Worm (Caenorhabditis elegans) whole organism, late embryonic: ENCODE results near the gene nhr-122.

ENCODE experiments used
- C08G9.2 ChIP-seq: sonication (generic microtip); optimal IDR thresholded peaks from 2 replicates; lab custom pipeline; 2016; ENCODE audit warnings: mild to moderate bottlenecking, missing genetic modification characterization, moderate library complexity, missing compliant biosample characterization
- F13H6.1 ChIP-seq: sonication (generic microtip); optimal IDR thresholded peaks from 2 replicates; lab custom pipeline; 2016; ENCODE audit warnings: missing genetic modification characterization, missing compliant biosample characterization
- K02D7.2 ChIP-seq: sonication (generic microtip); optimal IDR thresholded peaks from 2 replicates; lab custom pipeline; 2017; ENCODE audit warnings: mild to moderate bottlenecking, missing genetic modification characterization, missing compliant biosample characterization
- K09A11.1 ChIP-seq: sonication (generic microtip); optimal IDR thresholded peaks from 2 replicates; lab custom pipeline; 2017; ENCODE audit warnings: antibody characterized with exemption, mild to moderate bottlenecking, missing genetic modification characterization, missing compliant biosample characterization; ENCODE audit not compliant: insufficient read depth
- T23F11.4 ChIP-seq: fragments of 200-800 bp; sonication (Bioruptor generic); optimal IDR thresholded peaks from 2 replicates; lab custom pipeline; 2018; ENCODE audit warnings: mild to moderate bottlenecking, missing genetic modification characterization, missing compliant biosample characterization
- Y22D7AL.16 ChIP-seq: sonication (generic microtip); optimal IDR thresholded peaks from 2 replicates; lab custom pipeline; 2016; ENCODE audit warnings: missing genetic modification characterization, missing compliant biosample characterization
- ama-1 ChIP-seq: fragments of 150-350 bp; optimal IDR thresholded peaks from 2 replicates; lab custom pipeline; 2014
- ceh-14 ChIP-seq: sonication (generic microtip); optimal IDR thresholded peaks from 2 replicates; lab custom pipeline; 2016; ENCODE audit warnings: missing genotype, missing genetic modification characterization, missing compliant biosample characterization
- ceh-18 ChIP-seq: sonication (generic microtip); optimal IDR thresholded peaks from 2 replicates; lab custom pipeline; 2016; ENCODE audit warnings: missing genetic modification characterization, missing compliant biosample characterization
- ceh-19 ChIP-seq: fragments of 200-800 bp; sonication (Bioruptor generic); optimal IDR thresholded peaks from 2 replicates; lab custom pipeline; 2018; ENCODE audit warnings: mild to moderate bottlenecking, missing genetic modification characterization, missing compliant biosample characterization
- ceh-2 ChIP-seq: sonication (generic microtip); optimal IDR thresholded peaks from 2 replicates; lab custom pipeline; 2016; ENCODE audit warnings: missing genotype, missing genetic modification characterization, missing compliant biosample characterization
- ceh-22 ChIP-seq: sonication (generic microtip); optimal IDR thresholded peaks from 2 replicates; lab custom pipeline; 2017; ENCODE audit warnings: missing biosample characterization, missing genetic modification characterization
- ceh-31 ChIP-seq: sonication (generic microtip); optimal IDR thresholded peaks from 2 replicates; lab custom pipeline; 2016; ENCODE audit warnings: missing genetic modification characterization, missing compliant biosample characterization
- ceh-34 ChIP-seq: sonication (generic microtip); optimal IDR thresholded peaks from 2 replicates; lab custom pipeline; 2016; ENCODE audit warnings: mild to moderate bottlenecking, missing genetic modification characterization, missing compliant biosample characterization
- ceh-45 ChIP-seq: fragments of 200-800 bp; sonication (Bioruptor generic); IDR thresholded peaks from 2 replicates; pipeline ENCODE4 v1.3.6; 2022; ENCODE audit warnings: missing genetic modification reagents, missing genetic modification characterization, missing compliant biosample characterization
- ceh-48 ChIP-seq: sonication (generic microtip); optimal IDR thresholded peaks from 2 replicates; lab custom pipeline; 2016; ENCODE audit warnings: missing genetic modification characterization, inconsistent platforms, missing compliant biosample characterization
- ceh-6 ChIP-seq: fragments of 200-800 bp; sonication (Bioruptor generic); optimal IDR thresholded peaks from 2 replicates; lab custom pipeline; 2018; ENCODE audit warnings: mild to moderate bottlenecking, missing genetic modification characterization, missing compliant biosample characterization
- che-1 ChIP-seq: sonication (generic microtip); optimal IDR thresholded peaks from 2 replicates; lab custom pipeline; 2016; ENCODE audit warnings: mild to moderate bottlenecking, missing genetic modification characterization, missing compliant biosample characterization
- dve-1 ChIP-seq: sonication (generic microtip); optimal IDR thresholded peaks from 2 replicates; lab custom pipeline; 2017; ENCODE audit warnings: antibody characterized with exemption, mild to moderate bottlenecking, missing genetic modification characterization, missing compliant biosample characterization
- elt-4 ChIP-seq: sonication (generic microtip); optimal IDR thresholded peaks from 2 replicates; lab custom pipeline; 2016; ENCODE audit warnings: missing genetic modification characterization, missing compliant biosample characterization
- fax-1 ChIP-seq: sonication (generic microtip); optimal IDR thresholded peaks from 2 replicates; lab custom pipeline; 2016; ENCODE audit warnings: missing genotype, missing genetic modification characterization, missing compliant biosample characterization
- fkh-10 ChIP-seq: fragments of 150-350 bp; optimal IDR thresholded peaks from 2 replicates; lab custom pipeline; 2014; ENCODE audit warnings: missing biosample characterization, missing genetic modification reagents, missing genetic modification characterization
- fkh-6 ChIP-seq: sonication (generic microtip); optimal IDR thresholded peaks from 2 replicates; lab custom pipeline; 2016; ENCODE audit warnings: missing genetic modification characterization, missing compliant biosample characterization
- hlh-13 ChIP-seq: fragments of 200-800 bp; sonication (Bioruptor generic); optimal IDR thresholded peaks from 2 replicates; lab custom pipeline; 2018; ENCODE audit warnings: mild to moderate bottlenecking, missing genetic modification characterization, missing compliant biosample characterization
- hlh-15 ChIP-seq: sonication (generic microtip); optimal IDR thresholded peaks from 2 replicates; lab custom pipeline; 2016; ENCODE audit warnings: missing genetic modification characterization, missing compliant biosample characterization
- hlh-30 ChIP-seq: sonication (generic microtip); optimal IDR thresholded peaks from 2 replicates; lab custom pipeline; 2017; ENCODE audit warnings: antibody characterized with exemption, missing genetic modification characterization, missing compliant biosample characterization; ENCODE audit not compliant: insufficient read depth
- lin-11 ChIP-seq: fragments of 200-800 bp; sonication (Bioruptor generic); optimal IDR thresholded peaks from 2 replicates; lab custom pipeline; 2018; ENCODE audit warnings: mild to moderate bottlenecking, missing genetic modification characterization, missing compliant biosample characterization
- madf-2 ChIP-seq: sonication (generic microtip); optimal IDR thresholded peaks from 2 replicates; lab custom pipeline; 2017; ENCODE audit warnings: missing genetic modification characterization, missing compliant biosample characterization
- mec-3 ChIP-seq: sonication (generic microtip); optimal IDR thresholded peaks from 2 replicates; lab custom pipeline; 2016; ENCODE audit warnings: borderline replicate concordance, missing genetic modification characterization, missing compliant biosample characterization
- nhr-11 ChIP-seq: fragments of 150-350 bp; optimal IDR thresholded peaks from 2 replicates; lab custom pipeline; 2014; ENCODE audit warnings: missing biosample characterization, missing genetic modification characterization
- nhr-232 ChIP-seq: sonication (generic microtip); optimal IDR thresholded peaks from 2 replicates; lab custom pipeline; 2016; ENCODE audit warnings: missing genetic modification characterization, missing compliant biosample characterization
- pag-3 ChIP-seq: sonication (generic microtip); optimal IDR thresholded peaks from 2 replicates; lab custom pipeline; 2016; ENCODE audit warnings: missing compliant biosample characterization, missing genetic modification characterization, borderline replicate concordance
- pat-9 ChIP-seq: fragments of 200-800 bp; sonication (Bioruptor generic); optimal IDR thresholded peaks from 2 replicates; lab custom pipeline; 2018; ENCODE audit warnings: mild to moderate bottlenecking, missing genetic modification characterization, moderate library complexity, missing compliant biosample characterization
- pha-2 ChIP-seq: sonication (generic microtip); optimal IDR thresholded peaks from 2 replicates; lab custom pipeline; 2017; ENCODE audit warnings: mild to moderate bottlenecking, missing genetic modification characterization, missing compliant biosample characterization
- pha-4 ChIP-seq: fragments of 150-350 bp; optimal IDR thresholded peaks from 2 replicates; lab custom pipeline; 2018; ENCODE audit warnings: missing biosample characterization, missing genetic modification reagents, missing genetic modification characterization
- pros-1 ChIP-seq: fragments of 150-350 bp; optimal IDR thresholded peaks from 2 replicates; lab custom pipeline; 2014; ENCODE audit warnings: missing biosample characterization, missing genetic modification reagents, missing genetic modification characterization
- ref-2 ChIP-seq: sonication (generic microtip); optimal IDR thresholded peaks from 2 replicates; lab custom pipeline; 2016; ENCODE audit warnings: missing genetic modification characterization, missing compliant biosample characterization
- sdc-2 ChIP-seq: sonication (generic microtip); optimal IDR thresholded peaks from 2 replicates; lab custom pipeline; 2016; ENCODE audit warnings: missing genotype, missing genetic modification characterization, missing compliant biosample characterization
- tbx-2 ChIP-seq: sonication (generic microtip); optimal IDR thresholded peaks from 2 replicates; lab custom pipeline; 2016; ENCODE audit warnings: missing genetic modification characterization, missing compliant biosample characterization
- tbx-7 ChIP-seq: sonication (generic microtip); optimal IDR thresholded peaks from 2 replicates; lab custom pipeline; 2016; ENCODE audit warnings: missing genotype, missing genetic modification characterization, missing compliant biosample characterization
- unc-42 ChIP-seq: sonication (generic microtip); optimal IDR thresholded peaks from 2 replicates; lab custom pipeline; 2016; ENCODE audit warnings: missing genotype, missing genetic modification characterization, missing compliant biosample characterization
- unc-55 ChIP-seq: sonication (generic microtip); optimal IDR thresholded peaks from 2 replicates; lab custom pipeline; 2017; ENCODE audit warnings: missing biosample characterization, missing genetic modification reagents, missing genetic modification characterization
- unc-86 ChIP-seq: sonication (generic microtip); optimal IDR thresholded peaks from 2 replicates; lab custom pipeline; 2016; ENCODE audit warnings: missing genetic modification characterization, missing compliant biosample characterization
- zip-5 ChIP-seq: sonication (generic microtip); optimal IDR thresholded peaks from 2 replicates; lab custom pipeline; 2016; ENCODE audit warnings: missing genetic modification characterization, missing compliant biosample characterization

The nhr-122 gene

DNA sequence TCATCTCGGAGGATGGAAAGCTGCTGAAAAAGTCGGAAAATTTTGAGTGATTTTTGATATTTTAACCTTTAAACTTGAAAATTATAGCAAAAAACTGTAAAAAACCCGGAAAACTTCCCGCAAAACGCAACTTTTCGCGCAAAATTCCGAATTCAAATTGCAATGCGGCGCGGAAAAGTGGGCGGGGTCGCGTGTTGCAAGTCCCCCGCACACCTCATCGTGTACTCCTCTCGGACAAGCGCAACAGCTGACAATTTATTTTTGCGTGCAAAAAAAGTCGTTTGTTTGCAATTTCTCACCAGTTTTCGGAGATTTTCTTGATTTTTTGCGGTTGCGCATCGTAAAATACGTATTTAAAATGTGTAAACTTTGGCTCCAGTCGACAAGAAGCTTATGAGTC is 17.9 kb upstream of the nhr-122 start, which contains the start of gene npp-8 (continued):
- TF ChIP-seq nhr-11 (tag; lab: Kevin White, UChicago) (no peak), fkh-10 (GFP tag; lab: Kevin White, UChicago) (no peak), Y22D7AL.16 (tag; lab: Kevin White, UChicago) (peak; percentile 64), unc-86 (tag; lab: Kevin White, UChicago) (peak; percentile 81), mec-3 (tag; lab: Kevin White, UChicago) (peak; percentile 65), pag-3 (tag; lab: Kevin White, UChicago) (no peak), C08G9.2 (tag; lab: Kevin White, UChicago) (peak; percentile 86), ceh-14 (tag; lab: Kevin White, UChicago) (peak; percentile 91), sdc-2 (peak; percentile 75), ceh-19 (GFP tag; lab: Kevin White, UChicago) (peak; percentile 88), hlh-13 (GFP tag; lab: Kevin White, UChicago) (peak; percentile 55), unc-42 (tag; lab: Kevin White, UChicago) (peak; percentile 61), K02D7.2 (tag; lab: Kevin White, UChicago) (peak; percentile 79), fax-1 (peak; percentile 83), ceh-34 (tag; lab: Kevin White, UChicago) (peak; percentile 89), pat-9 (tag; lab: Kevin White, UChicago) (peak; percentile 85), pros-1 (tag; lab: Kevin White, UChicago) (no peak), ceh-18 (tag; lab: Kevin White, UChicago) (peak; percentile 89), hlh-30 (tag; lab: Kevin White, UChicago) (peak; percentile 79), nhr-232 (tag; lab: Kevin White, UChicago) (peak; percentile 64), che-1 (tag; lab: Kevin White, UChicago) (peak; percentile 74), elt-4 (tag; lab: Kevin White, UChicago) (no peak), ref-2 (tag; lab: Kevin White, UChicago) (peak; percentile 93), ceh-48 (tag; lab: Kevin White, UChicago) (peak; percentile 50), zip-5 (tag; lab: Kevin White, UChicago) (peak; percentile 64), pha-2 (tag; lab: Kevin White, UChicago) (peak; percentile 88), ceh-31 (tag; lab: Kevin White, UChicago) (peak; percentile 95), ceh-2 (tag; lab: Kevin White, UChicago) (peak; percentile 87), tbx-2 (tag; lab: Kevin White, UChicago) (peak; percentile 93), ceh-22 (tag; lab: Kevin White, UChicago) (peak; percentile 50), ceh-6 (GFP tag; lab: Kevin White, UChicago) (peak; percentile 67), unc-55 (GFP tag; lab: Kevin White, UChicago) (no peak)

DNA sequence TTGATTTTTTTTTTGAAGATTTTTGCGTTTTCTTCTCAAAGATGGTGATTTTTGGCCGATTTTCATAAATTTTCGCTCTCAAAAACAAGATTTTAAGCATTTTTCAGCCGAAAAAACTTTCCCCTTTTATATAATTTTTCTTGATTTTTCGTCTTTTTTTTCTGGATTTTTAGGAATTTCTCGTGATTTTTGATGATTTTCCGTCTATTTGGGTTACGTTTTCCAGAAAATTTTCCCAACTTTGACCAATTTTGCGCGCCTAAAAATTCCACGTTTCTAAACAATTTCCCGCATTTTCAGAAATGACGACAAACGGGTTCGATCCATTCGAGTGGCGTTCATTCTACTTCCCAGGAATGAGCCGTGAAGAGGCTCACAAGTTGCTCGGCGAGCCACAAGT is 16.7 kb upstream of the nhr-122 start, which contains the start of gene ced-2:
Gene ced-2 (plus strand): TSS at position 301 of the 400 bp plus-strand sequence.
- TF ChIP-seq lin-11 (tag; lab: Kevin White, UChicago), result no peak
- TF ChIP-seq hlh-15 (tag; lab: Kevin White, UChicago), result no peak
- TF ChIP-seq nhr-232 (tag; lab: Kevin White, UChicago), result no peak
- TF ChIP-seq che-1 (tag; lab: Kevin White, UChicago), result no peak
- TF ChIP-seq elt-4 (tag; lab: Kevin White, UChicago), result no peak
- no peak for TF ChIP-seq dve-1
- TF ChIP-seq fax-1, result no peak
- TF ChIP-seq hlh-13 (GFP tag; lab: Kevin White, UChicago), result no peak
- no peak for TF ChIP-seq Y22D7AL.16 (tag; lab: Kevin White, UChicago)
- no peak for TF ChIP-seq hlh-30 (tag; lab: Kevin White, UChicago)
- no peak for TF ChIP-seq tbx-7 (tag; lab: Kevin White, UChicago)
- no peak for TF ChIP-seq ama-1 (lab: Kevin White, UChicago)
- TF ChIP-seq, all 69 proteins: peak for 0

DNA sequence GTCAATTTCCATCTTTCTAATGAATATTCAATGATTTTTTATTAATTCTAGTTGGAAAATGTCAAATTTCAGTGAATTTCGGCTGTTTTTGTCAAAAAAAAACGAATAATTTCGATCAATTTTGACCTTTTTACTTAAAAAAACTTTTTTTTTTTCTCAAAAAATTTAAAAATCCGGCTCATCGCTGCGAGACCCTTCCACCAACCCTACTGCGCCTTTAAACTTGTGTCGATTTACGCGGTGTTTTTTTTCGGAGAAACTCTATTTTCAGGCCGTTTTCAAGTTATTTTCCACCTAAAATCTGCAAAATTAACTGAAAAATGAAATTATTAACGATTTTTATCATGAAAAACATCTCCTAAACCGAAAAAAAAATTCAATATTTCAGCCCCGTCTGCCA is 12.9 kb upstream of the nhr-122 start:
- TF ChIP-seq Y22D7AL.16 (tag; lab: Kevin White, UChicago) (no peak), ceh-45 (no peak), T23F11.4 (GFP tag; lab: Kevin White, UChicago) (no peak), madf-2 (tag; lab: Kevin White, UChicago) (no peak), ceh-31 (tag; lab: Kevin White, UChicago) (no peak), K09A11.1 (tag; lab: Kevin White, UChicago) (no peak), ceh-18 (tag; lab: Kevin White, UChicago) (no peak), pat-9 (tag; lab: Kevin White, UChicago) (no peak), nhr-232 (tag; lab: Kevin White, UChicago) (no peak), fkh-6 (tag; lab: Kevin White, UChicago) (no peak), pha-4 (tag; lab: Kevin White, UChicago) (no peak), F13H6.1 (no peak), ceh-2 (tag; lab: Kevin White, UChicago) (no peak), ama-1 (lab: Kevin White, UChicago) (no peak), fax-1 (no peak)
